Fruit fly (Drosophila melanogaster) whole organism, pupa: ENCODE results near the gene CG6865.

ENCODE experiments used
- CG10348 ChIP-seq: fragments of 200-800 bp; sonication (Bioruptor generic); IDR thresholded peaks from 2 replicates; pipeline ENCODE4 v1.3.6; 2022; ENCODE audit warnings: missing biosample characterization, missing genetic modification characterization
- CG12605 ChIP-seq: fragments of 200-800 bp; sonication (Bioruptor generic); IDR thresholded peaks from 2 replicates; pipeline ENCODE4 v1.3.6; 2022; ENCODE audit warnings: missing biosample characterization, missing genetic modification characterization
- CG14655 ChIP-seq: fragments of 200-800 bp; sonication (Bioruptor generic); optimal IDR thresholded peaks from 3 replicates; lab custom pipeline; 2017; ENCODE audit warnings: mild to moderate bottlenecking, missing biosample characterization, missing genetic modification reagents, missing genetic modification characterization
- CG17806 ChIP-seq: fragments of 200-800 bp; sonication (Bioruptor generic); optimal IDR thresholded peaks from 2 replicates; lab custom pipeline; 2018; ENCODE audit warnings: missing biosample characterization, mild to moderate bottlenecking, missing genetic modification characterization, moderate library complexity
- CG32121 ChIP-seq: fragments of 200-800 bp; sonication (Bioruptor generic); IDR thresholded peaks from 2 replicates; pipeline ENCODE4 v1.3.6; 2022; ENCODE audit warnings: missing biosample characterization, missing genetic modification characterization
- CG34367 ChIP-seq: fragments of 200-800 bp; sonication (Bioruptor generic); optimal IDR thresholded peaks from 2 replicates; lab custom pipeline; 2018; ENCODE audit warnings: missing biosample characterization, mild to moderate bottlenecking, missing genetic modification characterization
- CG8159 ChIP-seq: fragments of 200-800 bp; sonication (Bioruptor generic); optimal IDR thresholded peaks from 3 replicates; lab custom pipeline; 2018; ENCODE audit warnings: missing biosample characterization, mild to moderate bottlenecking, missing genetic modification characterization, moderate library complexity
- CG8301 ChIP-seq: fragments of 200-800 bp; sonication (Bioruptor generic); optimal IDR thresholded peaks from 2 replicates; lab custom pipeline; 2018; ENCODE audit warnings: missing biosample characterization, mild to moderate bottlenecking, missing genetic modification characterization
- EcR ChIP-seq: fragments of 200-800 bp; sonication (Bioruptor generic); optimal IDR thresholded peaks from 3 replicates; lab custom pipeline; 2019; ENCODE audit warnings: missing biosample characterization, missing genetic modification characterization, mild to moderate bottlenecking, moderate library complexity, missing genetic modification reagents
- Pif1B ChIP-seq: fragments of 200-800 bp; sonication (Bioruptor generic); optimal IDR thresholded peaks from 3 replicates; lab custom pipeline; 2016; ENCODE audit warnings: missing biosample characterization, missing genetic modification characterization
- fd96Ca ChIP-seq: fragments of 200-800 bp; sonication (Bioruptor generic); IDR thresholded peaks from 3 replicates; pipeline ENCODE4 v1.3.6; 2022; ENCODE audit warnings: missing biosample characterization, missing genetic modification characterization
- gl ChIP-seq: fragments of 200-800 bp; sonication (Bioruptor generic); optimal IDR thresholded peaks from 2 replicates; lab custom pipeline; 2018; ENCODE audit warnings: missing biosample characterization, mild to moderate bottlenecking, missing genetic modification characterization
- rn ChIP-seq: fragments of 200-800 bp; sonication (Bioruptor generic); IDR thresholded peaks from 2 replicates; pipeline ENCODE4 v1.3.6; 2022; ENCODE audit warnings: missing biosample characterization, missing genetic modification characterization

dm6 chr3L:18897459-18898085 lies 34.1 kb downstream of the CG6865 start:
- TF ChIP-seq CG14655 (no peak), CG8301 (tag; lab: Kevin White, UChicago) (no peak), CG34367 (tag; lab: Kevin White, UChicago) (no peak), CG32121 (no peak), fd96Ca (GFP tag; lab: Robert Waterston, UW) (no peak), gl (no peak), CG10348 (no peak), CG8159 (no peak), EcR (no peak), CG17806 (tag; lab: Kevin White, UChicago) (no peak), rn (GFP tag; lab: Robert Waterston, UW) (no peak), CG12605 (GFP tag; lab: Robert Waterston, UW) (no peak), Pif1B (no peak)
